Worm (Caenorhabditis elegans): ENCODE results near the gene F40A3.2.

DNA sequence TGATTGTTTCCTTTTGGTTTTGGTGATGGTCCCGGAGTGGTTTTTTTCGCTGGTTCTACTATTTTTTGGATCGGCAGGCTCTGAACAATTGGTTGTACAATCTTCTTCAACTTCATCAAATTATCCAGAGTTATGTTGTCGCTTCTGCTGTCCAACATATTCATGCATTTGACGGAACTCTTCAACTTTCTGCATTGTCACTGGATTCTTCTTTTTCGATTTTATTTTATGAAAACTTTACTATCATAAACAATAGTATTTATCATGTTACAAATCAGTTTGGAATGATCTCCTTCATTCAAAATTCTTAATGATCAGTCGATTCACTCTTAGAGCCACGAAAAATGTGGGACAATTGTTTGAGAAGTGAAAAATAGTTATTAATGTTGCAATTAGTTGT lies 26.6 kb upstream of the F40A3.2 start:
- no peak for TF ChIP-seq ham-2 (GFP tag; optimal IDR thresholded peaks at IDR 0.05)
- no peak for TF ChIP-seq snpc-4 (tag; optimal IDR thresholded peaks at IDR 0.05)
- TF ChIP-seq unc-62 (GFP tag; optimal IDR thresholded peaks at IDR 0.05), result no peak
- TF ChIP-seq tbx-8 (GFP tag; optimal IDR thresholded peaks at IDR 0.05), result no peak
- no peak for TF ChIP-seq ceh-83 (GFP tag; optimal IDR thresholded peaks at IDR 0.05)
- no peak for TF ChIP-seq elt-1 (tag; optimal IDR thresholded peaks at IDR 0.05; ENCODE audit: borderline replicate concordance, insufficient read depth)
- no peak for TF ChIP-seq M03D4.4 (tag; optimal IDR thresholded peaks at IDR 0.05)
- no peak for TF ChIP-seq pha-4 (tag; optimal IDR thresholded peaks at IDR 0.05)
- no peak for TF ChIP-seq elt-3 (tag; optimal IDR thresholded peaks at IDR 0.05)
- TF ChIP-seq ztf-11 (tag; optimal IDR thresholded peaks at IDR 0.05), result no peak
- no peak for TF ChIP-seq lin-13 (tag; optimal IDR thresholded peaks at IDR 0.05)
- TF ChIP-seq lsy-2 (tag; optimal IDR thresholded peaks at IDR 0.05), result no peak
